Worm (Caenorhabditis elegans) whole organism, midembryonic: ENCODE measurements around the gene dsc-4.

Experiments used
- med-1 ChIP-seq: sonication (generic microtip); optimal IDR thresholded peaks from 2 replicates; lab custom pipeline; 2017; ENCODE audit warnings: missing genetic modification characterization, mild to moderate bottlenecking, missing compliant biosample characterization, antibody characterized with exemption, missing genetic modification reagents; ENCODE audit not compliant: insufficient read depth
- tab-1 ChIP-seq: fragments of 200-800 bp; sonication (Bioruptor generic); IDR thresholded peaks from 2 replicates; pipeline ENCODE4 v1.3.6; 2022; ENCODE audit warnings: missing genetic modification characterization, missing compliant biosample characterization
- ztf-29 ChIP-seq: fragments of 200-800 bp; sonication (Bioruptor generic); IDR thresholded peaks from 2 replicates; pipeline ENCODE4 v1.3.6; 2022; ENCODE audit warnings: missing genetic modification reagents, missing genetic modification characterization, missing compliant biosample characterization

DNA sequence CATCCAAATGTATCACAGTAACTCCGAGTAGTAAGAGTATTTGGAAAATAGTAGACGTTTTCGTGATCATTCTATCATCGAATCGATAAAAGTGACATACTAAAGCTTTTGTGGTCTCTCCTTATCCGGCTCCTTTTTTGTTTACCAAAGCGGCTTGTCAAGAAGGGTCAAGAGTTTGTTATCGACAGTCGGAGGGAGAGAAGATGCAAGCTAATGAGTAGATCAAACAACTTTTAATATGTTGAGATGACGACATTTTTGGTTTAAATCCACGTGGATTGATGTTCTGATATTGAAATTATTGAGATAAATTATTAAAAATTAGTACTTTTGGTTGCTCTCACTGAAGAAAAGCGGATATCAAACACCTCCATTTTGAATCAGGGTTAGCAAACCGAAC, 29.0 kb downstream of the dsc-4 start, which contains the start of gene T21D12.7:
- TF ChIP-seq med-1 (GFP tag; lab: Kevin White, UChicago) (no peak), ztf-29 (no peak), tab-1 (no peak)
